Fruit fly (Drosophila melanogaster): ENCODE measurements around the gene KFase.

DNA sequence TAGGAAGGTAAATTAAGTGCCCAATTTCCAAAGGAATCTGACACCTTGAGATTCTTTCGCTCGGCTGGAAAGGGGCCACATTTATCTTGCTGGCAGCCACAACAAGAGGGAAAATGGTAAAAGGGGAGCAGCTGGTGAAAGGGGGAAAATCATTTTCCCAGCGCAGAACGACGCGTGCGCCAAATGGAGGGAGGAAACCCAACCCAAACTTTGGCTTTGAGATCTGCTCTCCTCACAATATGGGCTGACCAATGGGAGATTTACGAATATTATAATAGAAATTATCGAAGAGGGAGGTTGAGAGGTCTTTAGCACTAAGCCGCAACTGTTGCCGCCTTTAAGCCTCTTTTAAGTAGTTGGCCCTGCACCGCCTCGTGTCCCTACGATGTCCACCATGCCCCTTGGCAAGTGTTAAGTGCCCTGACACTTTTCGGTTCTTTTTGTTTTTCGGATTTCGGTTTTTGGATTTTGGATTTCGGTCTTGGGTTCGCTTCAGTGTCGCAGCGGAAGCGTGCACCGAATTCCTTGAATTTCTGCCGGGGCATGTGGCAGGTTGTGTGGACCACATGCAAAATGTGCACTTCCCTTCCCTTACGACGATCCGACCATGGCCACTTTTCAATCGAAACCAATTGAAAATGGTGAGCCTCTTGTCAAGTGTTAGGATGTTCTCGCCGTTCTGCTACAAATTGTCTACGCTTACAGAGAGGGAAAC, 43.6 kb upstream of the KFase start:
- TF ChIP-seq Dll (optimal IDR thresholded peaks at IDR 0.05), result no peak
- no peak for TF ChIP-seq EcR (GFP tag; optimal IDR thresholded peaks at IDR 0.05)
- TF ChIP-seq usp (GFP tag; optimal IDR thresholded peaks at IDR 0.05), result no peak
- TF ChIP-seq pan (optimal IDR thresholded peaks at IDR 0.05), result no peak
- TF ChIP-seq psq (optimal IDR thresholded peaks at IDR 0.05), result no peak
- no peak for TF ChIP-seq CG8478 (optimal IDR thresholded peaks at IDR 0.05)
